Worm (Caenorhabditis elegans) whole organism, L2 larva: Measurements from ENCODE around the gene ndub-2.

Experiments
- C34F6.9 ChIP-seq: fragments of 150-350 bp; optimal IDR thresholded peaks from 2 replicates; lab custom pipeline; 2014; ENCODE audit warnings: missing biosample characterization, missing genetic modification characterization
- F13H6.1 ChIP-seq: sonication (generic microtip); optimal IDR thresholded peaks from 2 replicates; lab custom pipeline; 2016; ENCODE audit warnings: missing genetic modification characterization, missing compliant biosample characterization
- R02D3.7 ChIP-seq: fragments of 150-350 bp; optimal IDR thresholded peaks from 2 replicates; lab custom pipeline; 2014; ENCODE audit warnings: missing biosample characterization, missing genetic modification characterization
- Y55F3AM.14 ChIP-seq: fragments of 200-800 bp; sonication (Bioruptor generic); optimal IDR thresholded peaks from 2 replicates; lab custom pipeline; 2018; ENCODE audit warnings: mild to moderate bottlenecking, missing genetic modification characterization, missing compliant biosample characterization
- ZK546.5 ChIP-seq: sonication (generic microtip); optimal IDR thresholded peaks from 2 replicates; lab custom pipeline; 2017; ENCODE audit warnings: missing biosample characterization, missing genetic modification characterization
- alr-1 ChIP-seq: fragments of 150-350 bp; optimal IDR thresholded peaks from 2 replicates; lab custom pipeline; 2014; ENCODE audit warnings: missing biosample characterization, missing genetic modification characterization
- aly-2 ChIP-seq: fragments of 150-350 bp; optimal IDR thresholded peaks from 2 replicates; lab custom pipeline; 2014; ENCODE audit warnings: missing biosample characterization, missing genetic modification characterization
- ama-1 ChIP-seq: fragments of 150-350 bp; optimal IDR thresholded peaks from 2 replicates; lab custom pipeline; 2018; ENCODE audit warnings: inconsistent platforms
- blmp-1 ChIP-seq: sonication (generic microtip); optimal IDR thresholded peaks from 2 replicates; lab custom pipeline; 2017; ENCODE audit warnings: missing genetic modification characterization, mild to moderate bottlenecking, missing compliant biosample characterization, antibody characterized with exemption, moderate library complexity; ENCODE audit not compliant: insufficient read depth
- crh-2 ChIP-seq: sonication (generic microtip); optimal IDR thresholded peaks from 2 replicates; lab custom pipeline; 2017; ENCODE audit warnings: missing biosample characterization, missing genetic modification characterization
- dmd-4 ChIP-seq: sonication (generic microtip); optimal IDR thresholded peaks from 2 replicates; lab custom pipeline; 2017; ENCODE audit warnings: missing biosample characterization, missing genetic modification characterization
- egl-27 ChIP-seq: sonication (generic microtip); optimal IDR thresholded peaks from 3 replicates; lab custom pipeline; 2017; ENCODE audit warnings: missing biosample characterization, missing genetic modification reagents, missing genetic modification characterization
- elt-1 ChIP-seq: fragments of 150-350 bp; optimal IDR thresholded peaks from 2 replicates; lab custom pipeline; 2014; ENCODE audit warnings: missing biosample characterization, missing genetic modification characterization
- elt-3 ChIP-seq: sonication (generic microtip); optimal IDR thresholded peaks from 2 replicates; lab custom pipeline; 2017; ENCODE audit warnings: missing biosample characterization, missing genetic modification characterization
- fos-1 ChIP-seq: fragments of 150-350 bp; optimal IDR thresholded peaks from 2 replicates; lab custom pipeline; 2014; ENCODE audit warnings: missing biosample characterization, missing genetic modification characterization
- gmeb-1 ChIP-seq: fragments of 150-350 bp; optimal IDR thresholded peaks from 2 replicates; lab custom pipeline; 2014; ENCODE audit warnings: missing biosample characterization, missing genetic modification characterization
- lin-11 ChIP-seq: fragments of 150-350 bp; sonication (generic microtip); optimal IDR thresholded peaks from 2 replicates; lab custom pipeline; 2014; ENCODE audit warnings: missing biosample characterization, missing genetic modification characterization, inconsistent platforms, mixed read lengths
- lin-13 ChIP-seq: fragments of 150-350 bp; optimal IDR thresholded peaks from 2 replicates; lab custom pipeline; 2014; ENCODE audit warnings: missing biosample characterization, missing genetic modification reagents, missing genetic modification characterization
- lin-39 ChIP-seq: fragments of 150-350 bp; optimal IDR thresholded peaks from 2 replicates; lab custom pipeline; 2014; ENCODE audit warnings: missing biosample characterization, missing genetic modification reagents, missing genetic modification characterization
- lsy-2 ChIP-seq, 2 experiments: fragments of 150-350 bp in 1 of 2; sonication (generic microtip) in 1 of 2; optimal IDR thresholded peaks; 2 replicates each; lab custom pipeline; 2014 to 2017; ENCODE audit warnings: missing biosample characterization in 2 of 2, missing genetic modification characterization in 2 of 2
- mab-5 ChIP-seq: fragments of 150-350 bp; optimal IDR thresholded peaks from 2 replicates; lab custom pipeline; 2014; ENCODE audit warnings: missing biosample characterization, missing genetic modification characterization
- mbf-1 ChIP-seq: sonication (generic microtip); optimal IDR thresholded peaks from 2 replicates; lab custom pipeline; 2017; ENCODE audit warnings: missing biosample characterization, missing genetic modification characterization
- mdl-1 ChIP-seq, 2 experiments: fragments of 150-350 bp in 1 of 2; sonication (generic microtip) in 1 of 2; optimal IDR thresholded peaks; 2 replicates each; lab custom pipeline; 2017; ENCODE audit warnings: missing biosample characterization in 2 of 2, missing genetic modification characterization in 2 of 2
- nhr-11 ChIP-seq: fragments of 150-350 bp; optimal IDR thresholded peaks from 2 replicates; lab custom pipeline; 2014; ENCODE audit warnings: missing biosample characterization, missing genetic modification characterization
- nhr-12 ChIP-seq: fragments of 150-350 bp; optimal IDR thresholded peaks from 2 replicates; lab custom pipeline; 2014; ENCODE audit warnings: missing biosample characterization, missing genetic modification characterization
- nhr-129 ChIP-seq: fragments of 150-350 bp; optimal IDR thresholded peaks from 2 replicates; lab custom pipeline; 2014; ENCODE audit warnings: missing biosample characterization, missing genetic modification characterization
- nhr-21 ChIP-seq: fragments of 150-350 bp; optimal IDR thresholded peaks from 2 replicates; lab custom pipeline; 2014; ENCODE audit warnings: missing biosample characterization, missing genetic modification characterization
- nhr-237 ChIP-seq: fragments of 150-350 bp; optimal IDR thresholded peaks from 2 replicates; lab custom pipeline; 2014; ENCODE audit warnings: missing biosample characterization, missing genetic modification characterization
- nhr-25 ChIP-seq: fragments of 150-350 bp; sonication (generic microtip); optimal IDR thresholded peaks from 3 replicates; lab custom pipeline; 2014; ENCODE audit warnings: missing biosample characterization, missing genetic modification characterization
- nhr-77 ChIP-seq: fragments of 150-350 bp; optimal IDR thresholded peaks from 2 replicates; lab custom pipeline; 2014; ENCODE audit warnings: missing biosample characterization, missing genetic modification characterization
- sem-4 ChIP-seq: fragments of 150-350 bp; optimal IDR thresholded peaks from 2 replicates; lab custom pipeline; 2014; ENCODE audit warnings: missing biosample characterization, missing genetic modification reagents, missing genetic modification characterization
- skn-1 ChIP-seq: sonication (generic microtip); optimal IDR thresholded peaks from 2 replicates; lab custom pipeline; 2017; ENCODE audit warnings: missing biosample characterization, missing genetic modification characterization
- sma-3 ChIP-seq: sonication (generic microtip); optimal IDR thresholded peaks from 2 replicates; lab custom pipeline; 2016; ENCODE audit warnings: missing genetic modification reagents, missing genetic modification characterization, missing compliant biosample characterization
- sma-9 ChIP-seq, 2 experiments: fragments of 150-350 bp in 1 of 2; sonication (generic microtip) in 1 of 2; optimal IDR thresholded peaks; 2 replicates each; lab custom pipeline; 2014 to 2016; ENCODE audit warnings: missing genetic modification characterization in 2 of 2, mild to moderate bottlenecking in 1 of 2, missing biosample characterization in 1 of 2, missing compliant biosample characterization in 1 of 2, missing genetic modification reagents in 1 of 2, moderate library complexity in 1 of 2
- snpc-4 ChIP-seq: fragments of 150-350 bp; optimal IDR thresholded peaks from 2 replicates; lab custom pipeline; 2014; ENCODE audit warnings: missing biosample characterization, missing genetic modification characterization
- unc-39 ChIP-seq: fragments of 150-350 bp; optimal IDR thresholded peaks from 2 replicates; lab custom pipeline; 2014; ENCODE audit warnings: missing biosample characterization, missing genetic modification characterization
- unc-55 ChIP-seq: fragments of 150-350 bp; sonication (generic microtip); optimal IDR thresholded peaks from 3 replicates; lab custom pipeline; 2014; ENCODE audit warnings: missing biosample characterization, missing genetic modification reagents, missing genetic modification characterization
- zag-1 ChIP-seq: fragments of 150-350 bp; optimal IDR thresholded peaks from 2 replicates; lab custom pipeline; 2014; ENCODE audit warnings: missing biosample characterization, missing genetic modification characterization
- ztf-1 ChIP-seq: fragments of 200-800 bp; sonication (Bioruptor generic); conservative IDR thresholded peaks from 2 replicates; pipeline ENCODE4 v1.3.6; 2022; ENCODE audit warnings: missing genetic modification characterization, missing compliant biosample characterization
- ztf-11 ChIP-seq: sonication (generic microtip); optimal IDR thresholded peaks from 2 replicates; lab custom pipeline; 2017; ENCODE audit warnings: missing biosample characterization, missing genetic modification characterization

Gene ndub-2

DNA sequence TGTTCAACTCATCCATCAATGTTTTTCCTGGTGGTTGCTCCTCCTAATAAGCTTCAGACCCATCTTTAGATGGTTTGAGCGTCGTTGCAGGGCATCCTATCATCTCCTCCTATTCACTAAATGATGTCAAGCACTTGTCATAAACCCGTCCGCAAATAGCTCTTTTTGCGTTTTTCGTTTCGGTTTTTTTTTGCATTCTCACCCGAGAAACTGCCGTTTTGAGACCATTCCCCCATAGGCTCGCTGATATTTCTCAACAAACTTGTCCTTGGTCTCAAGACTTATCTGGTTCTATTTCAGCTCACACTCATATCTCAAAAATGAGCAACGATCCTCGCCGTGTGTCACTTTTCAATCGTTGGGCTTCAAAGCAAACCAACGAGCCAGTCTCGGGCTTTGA, 35.8 kb upstream of the ndub-2 start, which contains the start of gene cal-2:
Gene cal-2, plus strand, starts transcription at position 301 of the 400 bp plus-strand sequence.
- no peak for TF ChIP-seq alr-1
- TF ChIP-seq mbf-1 (tag; lab: Kevin White, UChicago), result no peak
- no peak for TF ChIP-seq gmeb-1 (tag; lab: Kevin White, UChicago)
- TF ChIP-seq elt-3 (tag; lab: Kevin White, UChicago), result no peak
- TF ChIP-seq nhr-129 (tag; lab: Kevin White, UChicago), result no peak
- TF ChIP-seq dmd-4 (tag; lab: Kevin White, UChicago), result no peak
- no peak for TF ChIP-seq snpc-4 (tag; lab: Kevin White, UChicago)
- no peak for TF ChIP-seq nhr-25 (tag; lab: Kevin White, UChicago)
- no peak for TF ChIP-seq ama-1 (lab: Kevin White, UChicago)
- no peak for TF ChIP-seq lsy-2 (tag; optimal IDR thresholded peaks at IDR 0.05; lab: Kevin White, UChicago)
- TF ChIP-seq Y55F3AM.14 (GFP tag; lab: Kevin White, UChicago), result no peak
- no peak for TF ChIP-seq zag-1 (tag; lab: Kevin White, UChicago)
- no peak for TF ChIP-seq lin-13 (GFP tag; lab: Kevin White, UChicago)
- TF ChIP-seq nhr-11 (tag; lab: Kevin White, UChicago), result no peak
- TF ChIP-seq nhr-12 (tag; lab: Kevin White, UChicago), result no peak
- no peak for TF ChIP-seq R02D3.7 (tag; lab: Kevin White, UChicago)
- TF ChIP-seq ZK546.5, result no peak
- TF ChIP-seq, all 48 proteins: peak for 0

DNA sequence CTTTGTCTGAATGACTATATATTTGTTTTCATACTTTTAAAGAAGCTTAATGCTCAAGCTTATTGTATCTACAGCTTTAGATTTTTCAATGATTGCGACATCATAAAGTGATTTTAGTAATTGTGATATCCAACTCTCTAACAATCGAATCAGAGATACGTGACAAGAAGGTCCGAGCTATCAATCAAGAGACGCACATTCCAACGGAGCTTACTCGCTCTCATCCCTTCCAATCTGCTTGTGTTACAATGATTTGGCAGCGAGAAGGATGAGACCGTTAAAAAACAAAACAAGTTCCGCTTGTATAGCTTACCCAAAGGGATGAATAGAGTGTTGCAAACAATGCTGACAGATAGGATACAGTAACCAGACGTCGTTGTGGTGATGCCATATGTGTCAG, 34.7 kb upstream of the ndub-2 start:
- peak; percentile 12 for TF ChIP-seq sma-9 (GFP tag; optimal IDR thresholded peaks at IDR 0.05; lab: Kevin White, UChicago)
- TF ChIP-seq sma-9 (tag; optimal IDR thresholded peaks at IDR 0.05; lab: Kevin White, UChicago), result no peak
- peak; percentile 9 for TF ChIP-seq ama-1 (lab: Kevin White, UChicago)
- TF ChIP-seq alr-1, result no peak
- TF ChIP-seq nhr-129 (tag; lab: Kevin White, UChicago), result peak; percentile 73
- TF ChIP-seq unc-55 (GFP tag; lab: Kevin White, UChicago), result no peak

DNA sequence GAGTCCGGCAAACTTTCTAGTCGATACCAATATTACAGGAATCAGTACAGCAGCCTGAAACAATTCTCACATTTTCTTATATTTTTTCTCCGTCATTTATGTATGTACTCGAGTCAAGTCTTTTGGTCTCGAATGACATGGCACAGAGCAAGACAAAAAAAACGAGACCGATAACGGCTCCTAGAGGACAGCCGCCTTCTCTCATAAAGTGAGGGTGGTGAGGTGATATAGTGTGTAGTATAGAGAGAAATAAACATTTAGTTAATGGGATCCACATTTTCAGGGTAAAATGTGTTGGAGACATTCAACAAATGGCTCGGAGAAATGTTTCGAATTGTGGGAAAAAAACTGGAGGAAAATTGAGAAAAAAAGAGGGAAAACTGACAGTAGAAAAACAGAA, 34.0 kb upstream of the ndub-2 start:
- TF ChIP-seq sma-9 (GFP tag; optimal IDR thresholded peaks at IDR 0.05; lab: Kevin White, UChicago), result peak; percentile 46
- TF ChIP-seq sma-9 (tag; optimal IDR thresholded peaks at IDR 0.05; lab: Kevin White, UChicago), result no peak
- no peak for TF ChIP-seq Y55F3AM.14 (GFP tag; lab: Kevin White, UChicago)
- no peak for TF ChIP-seq egl-27 (tag; lab: Kevin White, UChicago)
- no peak for TF ChIP-seq nhr-21 (tag; lab: Kevin White, UChicago)
- peak; percentile 27 for TF ChIP-seq lin-39 (tag; lab: Kevin White, UChicago)
- TF ChIP-seq lin-11 (tag; lab: Kevin White, UChicago), result no peak
- peak; percentile 7 for TF ChIP-seq sem-4 (tag; lab: Kevin White, UChicago)
- TF ChIP-seq nhr-77, result no peak
- peak; percentile 30 for TF ChIP-seq F13H6.1 (tag; lab: Kevin White, UChicago)
- TF ChIP-seq nhr-237, result no peak
- TF ChIP-seq skn-1, result no peak
- TF ChIP-seq C34F6.9, result peak; percentile 37
- no peak for TF ChIP-seq nhr-11 (tag; lab: Kevin White, UChicago)
- TF ChIP-seq elt-1 (tag; lab: Kevin White, UChicago), result no peak
- peak in 1 of 2 experiments; percentile 25 for TF ChIP-seq lsy-2 (tag; optimal IDR thresholded peaks at IDR 0.05; lab: Kevin White, UChicago)
- no peak for TF ChIP-seq gmeb-1 (tag; lab: Kevin White, UChicago)
- TF ChIP-seq fos-1, result no peak
- TF ChIP-seq ztf-1 (GFP tag; lab: Robert Waterston, UW), result no peak
- no peak for TF ChIP-seq mdl-1 (tag; optimal IDR thresholded peaks at IDR 0.05; lab: Kevin White, UChicago)
- TF ChIP-seq unc-39 (tag; lab: Kevin White, UChicago), result no peak
- TF ChIP-seq aly-2 (tag; lab: Kevin White, UChicago), result no peak
- TF ChIP-seq crh-2 (tag; lab: Kevin White, UChicago), result peak; percentile 23
- TF ChIP-seq mab-5 (tag; lab: Kevin White, UChicago), result peak; percentile 7
- peak; percentile 8 for TF ChIP-seq nhr-129 (tag; lab: Kevin White, UChicago)

ce11 chrII:8964049-8964448, 32.1 kb upstream of the ndub-2 start, which contains the start of gene sftd-3:
Gene sftd-3 (minus strand): TSS chrII:8964149.
- TF ChIP-seq aly-2 (tag; lab: Kevin White, UChicago) (no peak), sma-3 (no peak), zag-1 (tag; lab: Kevin White, UChicago) (no peak), nhr-11 (tag; lab: Kevin White, UChicago) (no peak), ztf-11 (tag; lab: Kevin White, UChicago) (no peak), blmp-1 (tag; lab: Kevin White, UChicago) (no peak), nhr-12 (tag; lab: Kevin White, UChicago) (no peak)
